Worm (Caenorhabditis elegans): ENCODE measurements around the gene srt-29.

Gene srt-29

ce11 chrV:2675692-2676091, 43.2 kb downstream of the srt-29 start:
- TF ChIP-seq odd-2 (tag; optimal IDR thresholded peaks at IDR 0.05) = no peak
- no peak for TF ChIP-seq ceh-19 (GFP tag; optimal IDR thresholded peaks at IDR 0.05)
- no peak for TF ChIP-seq Y22D7AL.16 (tag; optimal IDR thresholded peaks at IDR 0.05)
- no peak for TF ChIP-seq ceh-9 (tag; optimal IDR thresholded peaks at IDR 0.05)
- TF ChIP-seq ahr-1 (tag; optimal IDR thresholded peaks at IDR 0.05) = no peak
- TF ChIP-seq unc-86 (tag; optimal IDR thresholded peaks at IDR 0.05) = no peak
- no peak for TF ChIP-seq pag-3 (tag; optimal IDR thresholded peaks at IDR 0.05; ENCODE audit: borderline replicate concordance)
- TF ChIP-seq K02D7.2 (tag; optimal IDR thresholded peaks at IDR 0.05) = no peak
- TF ChIP-seq T23F11.4 (GFP tag; optimal IDR thresholded peaks at IDR 0.05) = no peak
- no peak for TF ChIP-seq dve-1 (tag; optimal IDR thresholded peaks at IDR 0.05)
- no peak for TF ChIP-seq pat-9 (tag; optimal IDR thresholded peaks at IDR 0.05)
- TF ChIP-seq mec-3 (tag; optimal IDR thresholded peaks at IDR 0.05; ENCODE audit: borderline replicate concordance) = no peak
- no peak for TF ChIP-seq hlh-30 (tag; optimal IDR thresholded peaks at IDR 0.05; ENCODE audit: insufficient read depth)
- no peak for TF ChIP-seq pqm-1 (tag; optimal IDR thresholded peaks at IDR 0.05)
- no peak for TF ChIP-seq unc-3 (GFP tag; conservative IDR thresholded peaks at IDR 0.05)
- no peak for TF ChIP-seq unc-3 (tag; optimal IDR thresholded peaks at IDR 0.05)
- no peak for TF ChIP-seq ceh-45 (GFP tag; IDR thresholded peaks at IDR 0.05)
- TF ChIP-seq pha-4 (tag; optimal IDR thresholded peaks at IDR 0.05) = no peak
- no peak for TF ChIP-seq ref-2 (tag; optimal IDR thresholded peaks at IDR 0.05)
- no peak for TF ChIP-seq unc-55 (GFP tag; optimal IDR thresholded peaks at IDR 0.05)

- TF ChIP-seq rnt-1 (tag; optimal IDR thresholded peaks at IDR 0.05) (no peak), npax-4 (tag; optimal IDR thresholded peaks at IDR 0.05) (no peak), fax-1 (tag; optimal IDR thresholded peaks at IDR 0.05) (no peak), F13H6.1 (tag; optimal IDR thresholded peaks at IDR 0.05) (no peak), elt-2 (tag; optimal IDR thresholded peaks at IDR 0.05) (peak; percentile 62), tbx-2 (tag; optimal IDR thresholded peaks at IDR 0.05) (peak; percentile 11), ceh-18 (tag; optimal IDR thresholded peaks at IDR 0.05) (peak; percentile 7), ceh-14 (tag; optimal IDR thresholded peaks at IDR 0.05) (peak; percentile 25), sox-2 (GFP tag; IDR thresholded peaks at IDR 0.05) (no peak; the same call in 1 of the 2 replicates), hlh-13 (GFP tag; optimal IDR thresholded peaks at IDR 0.05) (no peak), syd-9 (tag; optimal IDR thresholded peaks at IDR 0.05) (no peak), pag-3 (tag; optimal IDR thresholded peaks at IDR 0.05; ENCODE audit: borderline replicate concordance) (no peak), fkh-10 (GFP tag; optimal IDR thresholded peaks at IDR 0.05) (no peak), ama-1 (optimal IDR thresholded peaks at IDR 0.05) (no peak), nfya-1 (tag; optimal IDR thresholded peaks at IDR 0.05) (peak; percentile 60), zip-5 (tag; optimal IDR thresholded peaks at IDR 0.05) (no peak), ceh-24 (tag; optimal IDR thresholded peaks at IDR 0.05) (no peak), elt-4 (tag; optimal IDR thresholded peaks at IDR 0.05) (no peak), eyg-1 (tag; optimal IDR thresholded peaks at IDR 0.05) (no peak), C38D4.7 (GFP tag; optimal IDR thresholded peaks at IDR 0.05) (peak; percentile 61), pha-2 (tag; optimal IDR thresholded peaks at IDR 0.05) (no peak), hlh-15 (tag; optimal IDR thresholded peaks at IDR 0.05) (no peak), unc-3 (GFP tag; conservative IDR thresholded peaks at IDR 0.05) (no peak), unc-3 (tag; optimal IDR thresholded peaks at IDR 0.05) (peak; percentile 23), ceh-45 (GFP tag; IDR thresholded peaks at IDR 0.05) (no peak), ceh-6 (GFP tag; optimal IDR thresholded peaks at IDR 0.05) (peak; percentile 26), ceh-2 (tag; optimal IDR thresholded peaks at IDR 0.05) (peak; percentile 23), ets-4 (tag; optimal IDR thresholded peaks at IDR 0.05) (no peak), pax-1 (tag; optimal IDR thresholded peaks at IDR 0.05) (no peak), ceh-31 (tag; optimal IDR thresholded peaks at IDR 0.05) (peak; percentile 15), pqm-1 (tag; optimal IDR thresholded peaks at IDR 0.05) (no peak), gmeb-2 (tag; optimal IDR thresholded peaks at IDR 0.05) (peak; percentile 69), che-1 (tag; optimal IDR thresholded peaks at IDR 0.05) (peak; percentile 64), hlh-6 (tag; optimal IDR thresholded peaks at IDR 0.05) (peak; percentile 45), T23F11.4 (GFP tag; optimal IDR thresholded peaks at IDR 0.05) (peak; percentile 48), mec-3 (tag; optimal IDR thresholded peaks at IDR 0.05; ENCODE audit: borderline replicate concordance) (no peak), hlh-8 (tag; optimal IDR thresholded peaks at IDR 0.05) (no peak), madf-2 (tag; optimal IDR thresholded peaks at IDR 0.05) (no peak), dmd-4 (tag; optimal IDR thresholded peaks at IDR 0.05; ENCODE audit: borderline replicate concordance) (no peak)
These were observed 45.1 kb downstream of the srt-29 start for ce11 chrV:2673807-2674206.

Measured in whole organism, late embryonic.